Worm (Caenorhabditis elegans): ENCODE results near the gene pcdr-1.

The pcdr-1 gene

DNA sequence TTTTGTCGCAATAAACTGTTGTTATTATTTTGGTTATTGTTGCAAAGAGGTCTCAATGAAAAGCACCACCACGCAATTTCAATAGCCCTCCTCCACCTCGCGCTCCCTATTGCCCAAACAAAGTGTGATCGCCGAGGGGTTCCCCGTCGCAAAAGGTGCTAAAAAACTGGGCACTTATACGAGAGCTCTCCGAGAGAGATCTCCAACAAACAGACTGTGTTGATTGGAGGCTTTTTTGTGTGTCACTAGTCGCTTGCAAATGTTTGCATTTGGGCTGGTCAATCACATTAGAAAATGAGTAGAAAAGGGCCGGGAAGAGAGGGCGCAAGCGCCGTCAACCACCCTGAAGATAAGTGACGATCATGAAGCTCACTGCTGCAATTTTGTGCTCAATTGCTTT lies 29.8 kb downstream of the pcdr-1 start, which contains the start of gene ZK662.2:
Gene ZK662.2, plus strand, starts transcription at position 301 of the 400 bp plus-strand sequence.
- no peak for TF ChIP-seq bed-2 (GFP tag; IDR thresholded peaks at IDR 0.05)
- TF ChIP-seq lsl-1 (GFP tag; optimal IDR thresholded peaks at IDR 0.05): no peak
- TF ChIP-seq mes-4 (tag; optimal IDR thresholded peaks at IDR 0.05): no peak
- no peak for TF ChIP-seq zim-3 (tag; optimal IDR thresholded peaks at IDR 0.05)
- no peak for TF ChIP-seq B0035.1 (tag; optimal IDR thresholded peaks at IDR 0.05)
- TF ChIP-seq ceh-79 (tag; optimal IDR thresholded peaks at IDR 0.05): no peak
- TF ChIP-seq ets-4 (GFP tag; optimal IDR thresholded peaks at IDR 0.05): no peak
- no peak for TF ChIP-seq sea-2 (GFP tag; IDR thresholded peaks at IDR 0.05)
- no peak for TF ChIP-seq bed-1 (GFP tag; IDR thresholded peaks at IDR 0.05)

DNA sequence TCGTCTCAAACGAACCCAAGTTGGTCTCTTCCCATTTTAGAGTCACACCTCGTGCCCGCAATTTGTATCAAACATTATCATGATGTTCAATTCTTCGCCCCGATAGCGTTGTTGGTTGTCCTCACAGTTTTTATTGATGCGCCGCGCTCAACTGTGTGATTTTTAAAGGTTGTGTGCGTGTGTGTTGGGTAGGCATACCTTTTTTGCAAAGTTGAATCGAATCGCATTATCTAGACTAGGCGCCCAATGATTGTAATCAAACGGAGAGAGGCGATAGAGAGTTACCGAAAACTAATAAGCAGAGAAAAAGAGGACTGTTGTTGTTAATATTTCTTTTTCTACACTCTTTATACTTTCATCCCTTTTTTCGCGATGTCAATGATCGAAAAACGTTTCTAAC lies 33.7 kb downstream of the pcdr-1 start:
- TF ChIP-seq atf-7 (tag; optimal IDR thresholded peaks at IDR 0.05) (peak; percentile 18), snpc-1.1 (tag; optimal IDR thresholded peaks at IDR 0.05; ENCODE audit: insufficient read depth) (no peak), mes-4 (tag; optimal IDR thresholded peaks at IDR 0.05) (no peak), lin-26 (GFP tag; IDR thresholded peaks at IDR 0.05) (peak; percentile 37; the same call in 1 of the 2 replicates), B0336.3 (GFP tag; IDR thresholded peaks at IDR 0.05) (0 out of 2 replicates have a peak, but pooled peaks have one; percentile 31), lin-40 (tag; optimal IDR thresholded peaks at IDR 0.05) (peak; percentile 39), somi-1 (GFP tag; optimal IDR thresholded peaks at IDR 0.05) (peak; percentile 20), nhr-80 (tag; optimal IDR thresholded peaks at IDR 0.05) (peak; percentile 73)

DNA sequence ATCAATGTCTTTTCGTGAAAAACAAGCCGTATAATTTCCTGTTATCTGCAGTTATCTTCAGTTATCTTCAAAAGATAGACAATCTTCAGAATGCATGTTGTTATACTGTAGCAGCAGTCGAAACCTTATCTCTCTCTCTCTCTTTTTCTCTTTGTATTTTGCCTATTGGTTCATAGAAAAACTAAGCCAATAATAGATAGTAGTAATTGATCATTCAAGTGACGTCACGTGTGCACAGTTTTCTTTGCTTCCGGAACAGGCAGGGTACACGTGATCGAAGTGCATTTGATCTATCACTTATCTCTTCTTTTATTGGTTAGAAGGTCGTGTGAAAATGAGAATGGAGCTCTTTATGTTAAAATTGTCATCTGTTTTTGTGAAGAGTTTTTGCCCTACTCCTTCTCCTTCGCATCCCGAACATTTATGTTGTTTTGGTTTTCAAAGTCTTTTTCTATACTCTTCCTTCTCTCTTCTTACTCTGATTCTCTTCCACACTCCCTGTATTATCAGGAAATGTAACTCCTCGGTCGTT lies 38.1 kb downstream of the pcdr-1 start:
- TF ChIP-seq F22D6.2 (tag; optimal IDR thresholded peaks at IDR 0.05) (no peak), snpc-4 (GFP tag; optimal IDR thresholded peaks at IDR 0.05) (no peak), snpc-4 (tag; optimal IDR thresholded peaks at IDR 0.05) (no peak), atf-7 (tag; optimal IDR thresholded peaks at IDR 0.05) (peak; percentile 76), F37B4.10 (GFP tag; IDR thresholded peaks at IDR 0.05) (no peak), K12H6.12 (tag; optimal IDR thresholded peaks at IDR 0.05) (peak; percentile 25), gei-17 (GFP tag; optimal IDR thresholded peaks at IDR 0.05) (no peak), Y53G8AR.9 (GFP tag; conservative IDR thresholded peaks at IDR 0.05) (no peak), madf-10 (tag; optimal IDR thresholded peaks at IDR 0.05) (no peak), nhr-80 (tag; optimal IDR thresholded peaks at IDR 0.05) (peak; percentile 45), ZK185.1 (tag; optimal IDR thresholded peaks at IDR 0.05; ENCODE audit: poor library complexity, severe bottlenecking) (no peak), aptf-3 (GFP tag; IDR thresholded peaks at IDR 0.05) (no peak), aptf-2 (GFP tag; conservative IDR thresholded peaks at IDR 0.05) (no peak), cebp-1 (GFP tag; IDR thresholded peaks at IDR 0.05) (no peak), cebp-1 (tag; optimal IDR thresholded peaks at IDR 0.05) (peak; percentile 3), ztf-22 (GFP tag; optimal IDR thresholded peaks at IDR 0.05) (peak; percentile 18), lin-35 (GFP tag; optimal IDR thresholded peaks at IDR 0.05) (no peak), mcd-1 (GFP tag; IDR thresholded peaks at IDR 0.05) (no peak), nhr-120 (GFP tag; IDR thresholded peaks at IDR 0.05) (no peak), hmg-20 (GFP tag; IDR thresholded peaks at IDR 0.05) (no peak), dpl-1 (GFP tag; optimal IDR thresholded peaks at IDR 0.05) (no peak), nhr-179 (tag; optimal IDR thresholded peaks at IDR 0.05) (no peak), lin-40 (tag; optimal IDR thresholded peaks at IDR 0.05) (peak; percentile 39), lin-54 (GFP tag; optimal IDR thresholded peaks at IDR 0.05) (no peak), ets-4 (GFP tag; optimal IDR thresholded peaks at IDR 0.05) (peak; percentile 17), attf-5 (GFP tag; optimal IDR thresholded peaks at IDR 0.05) (no peak), Y56A3A.18 (GFP tag; IDR thresholded peaks at IDR 0.05) (no peak), nhr-27 (tag; optimal IDR thresholded peaks at IDR 0.05) (no peak), rcor-1 (GFP tag; IDR thresholded peaks at IDR 0.05) (no peak), dox-1 (GFP tag; IDR thresholded peaks at IDR 0.05) (0 out of 2 replicates have a peak, but pooled peaks have one; percentile 23), nfyb-1 (GFP tag; IDR thresholded peaks at IDR 0.05) (peak; percentile 49; the same call in 1 of the 2 replicates), ztf-3 (GFP tag; optimal IDR thresholded peaks at IDR 0.05) (no peak), ceh-91 (GFP tag; IDR thresholded peaks at IDR 0.05) (no peak)
